Worm (Caenorhabditis elegans) whole organism, midembryonic: ENCODE data around the gene Y32B12C.1.

Experiments used
- T22C8.4 ChIP-seq: fragments of 200-800 bp; sonication (Bioruptor generic); IDR thresholded peaks from 2 replicates; pipeline ENCODE4 v1.3.6; 2022; ENCODE audit warnings: missing genetic modification characterization, missing compliant biosample characterization
- cog-1 ChIP-seq: sonication (generic microtip); optimal IDR thresholded peaks from 2 replicates; lab custom pipeline; 2016; ENCODE audit warnings: missing genetic modification characterization, missing compliant biosample characterization
- flt-1 ChIP-seq: fragments of 200-800 bp; sonication (Bioruptor generic); IDR thresholded peaks from 2 replicates; pipeline ENCODE4 v1.3.6; 2022; ENCODE audit warnings: missing genetic modification characterization, missing compliant biosample characterization
- klf-2 ChIP-seq: fragments of 200-800 bp; sonication (Bioruptor generic); conservative IDR thresholded peaks from 2 replicates; pipeline ENCODE4 v1.3.6; 2022; ENCODE audit warnings: missing genetic modification reagents, missing genetic modification characterization, missing compliant biosample characterization
- med-1 ChIP-seq: sonication (generic microtip); optimal IDR thresholded peaks from 2 replicates; lab custom pipeline; 2017; ENCODE audit warnings: missing genetic modification characterization, mild to moderate bottlenecking, missing compliant biosample characterization, antibody characterized with exemption, missing genetic modification reagents; ENCODE audit not compliant: insufficient read depth
- ref-1 ChIP-seq: fragments of 200-800 bp; sonication (Bioruptor generic); conservative IDR thresholded peaks from 2 replicates; pipeline ENCODE4 v1.3.6; 2022; ENCODE audit warnings: missing genetic modification reagents, missing genetic modification characterization, missing compliant biosample characterization
- ztf-23 ChIP-seq: fragments of 200-800 bp; sonication (Bioruptor generic); IDR thresholded peaks from 2 replicates; pipeline ENCODE4 v1.3.6; 2022; ENCODE audit warnings: missing genetic modification reagents, missing genetic modification characterization, missing compliant biosample characterization
- ztf-29 ChIP-seq: fragments of 200-800 bp; sonication (Bioruptor generic); IDR thresholded peaks from 2 replicates; pipeline ENCODE4 v1.3.6; 2022; ENCODE audit warnings: missing genetic modification reagents, missing genetic modification characterization, missing compliant biosample characterization

DNA sequence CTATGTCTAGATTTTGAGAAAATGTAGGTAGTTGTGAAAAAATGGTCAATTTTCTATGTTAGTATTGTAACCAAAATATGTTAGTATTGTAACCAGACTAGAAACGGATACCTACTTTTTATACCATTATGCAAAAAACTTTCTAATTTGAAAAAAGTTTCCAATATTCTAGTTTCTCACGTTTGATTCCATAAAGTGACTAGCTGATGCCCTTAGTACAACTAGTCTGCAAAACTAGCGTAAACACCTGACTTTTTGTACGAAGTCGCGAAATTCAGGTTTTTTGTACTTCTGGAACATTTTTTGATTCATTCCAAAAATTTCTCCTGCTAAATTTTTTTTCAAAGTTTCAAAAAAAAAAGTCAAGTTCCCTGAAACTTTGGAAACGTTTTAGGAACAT, 38.4 kb upstream of the Y32B12C.1 start:
- TF ChIP-seq ztf-23 = no peak
- no peak for TF ChIP-seq ref-1 (GFP tag; lab: Robert Waterston, UW)
- TF ChIP-seq med-1 (GFP tag; lab: Kevin White, UChicago) = no peak
- no peak for TF ChIP-seq klf-2 (GFP tag; lab: Robert Waterston, UW)
- TF ChIP-seq ztf-29 (GFP tag; lab: Robert Waterston, UW) = no peak
- no peak for TF ChIP-seq cog-1 (tag; lab: Kevin White, UChicago)
- TF ChIP-seq T22C8.4 (GFP tag; lab: Robert Waterston, UW) = no peak
- TF ChIP-seq flt-1 = no peak
